Fruit fly (Drosophila melanogaster) whole organism, prepupa: ENCODE results near the gene Tpst.

ENCODE experiments used
- Blimp-1 ChIP-seq: fragments of 200-800 bp; sonication (Bioruptor generic); optimal IDR thresholded peaks from 3 replicates; lab custom pipeline; 2017; ENCODE audit warnings: missing biosample characterization, missing genetic modification characterization, mild to moderate bottlenecking, moderate library complexity, missing genetic modification reagents
- CG10631 ChIP-seq: fragments of 200-800 bp; sonication (Bioruptor generic); optimal IDR thresholded peaks from 2 replicates; lab custom pipeline; 2016; ENCODE audit warnings: missing biosample characterization, missing genetic modification characterization
- CG10669 ChIP-seq: fragments of 200-800 bp; sonication (Bioruptor generic); optimal IDR thresholded peaks from 3 replicates; lab custom pipeline; 2018; ENCODE audit warnings: missing biosample characterization, mild to moderate bottlenecking, missing genetic modification characterization, moderate library complexity
- CG11294 ChIP-seq: fragments of 200-800 bp; sonication (Bioruptor generic); IDR thresholded peaks from 2 replicates; pipeline ENCODE4 v1.3.6; 2022; ENCODE audit warnings: missing biosample characterization, missing genetic modification characterization
- CG11902 ChIP-seq: fragments of 200-800 bp; sonication (Bioruptor generic); optimal IDR thresholded peaks from 3 replicates; lab custom pipeline; 2016; ENCODE audit warnings: missing biosample characterization, missing genetic modification characterization
- CG15336 ChIP-seq: fragments of 200-800 bp; sonication (Bioruptor generic); IDR thresholded peaks from 2 replicates; pipeline ENCODE4 v1.3.6; 2022; ENCODE audit warnings: missing biosample characterization, missing genetic modification characterization
- CG1621 ChIP-seq: fragments of 200-800 bp; sonication (Bioruptor generic); optimal IDR thresholded peaks from 3 replicates; lab custom pipeline; 2018; ENCODE audit warnings: missing biosample characterization, mild to moderate bottlenecking, missing genetic modification characterization
- CG16779 ChIP-seq: fragments of 200-800 bp; sonication (Bioruptor generic); optimal IDR thresholded peaks from 3 replicates; lab custom pipeline; 2017; ENCODE audit warnings: missing biosample characterization, mild to moderate bottlenecking, missing genetic modification characterization
- CG3032 ChIP-seq: fragments of 200-800 bp; optimal IDR thresholded peaks from 2 replicates; lab custom pipeline; 2019; ENCODE audit warnings: missing biosample characterization, mild to moderate bottlenecking, missing genetic modification characterization, moderate library complexity
- CG31627 ChIP-seq: fragments of 200-800 bp; sonication (Bioruptor generic); optimal IDR thresholded peaks from 3 replicates; lab custom pipeline; 2016; ENCODE audit warnings: missing biosample characterization, missing genetic modification characterization
- CG32006 ChIP-seq: fragments of 200-800 bp; sonication (Bioruptor generic); optimal IDR thresholded peaks from 3 replicates; lab custom pipeline; 2017; ENCODE audit warnings: missing biosample characterization, mild to moderate bottlenecking, missing genetic modification characterization
- CG34406 ChIP-seq: fragments of 200-800 bp; sonication (Bioruptor generic); optimal IDR thresholded peaks from 3 replicates; lab custom pipeline; 2016; ENCODE audit warnings: missing biosample characterization, missing genetic modification characterization
- CG3919 ChIP-seq: fragments of 200-800 bp; sonication (Bioruptor generic); optimal IDR thresholded peaks from 3 replicates; lab custom pipeline; 2016; ENCODE audit warnings: missing biosample characterization, missing genetic modification characterization
- CG4318 ChIP-seq: fragments of 200-800 bp; sonication (Bioruptor generic); optimal IDR thresholded peaks from 3 replicates; lab custom pipeline; 2017; ENCODE audit warnings: missing biosample characterization, mild to moderate bottlenecking, missing genetic modification characterization
- CG6163 ChIP-seq: fragments of 200-800 bp; sonication (Bioruptor generic); IDR thresholded peaks from 3 replicates; pipeline ENCODE4 v1.3.6; 2022; ENCODE audit warnings: missing biosample characterization, missing genetic modification characterization
- CG6792 ChIP-seq: fragments of 200-800 bp; sonication (Bioruptor generic); optimal IDR thresholded peaks from 3 replicates; lab custom pipeline; 2016; ENCODE audit warnings: missing biosample characterization, missing genetic modification characterization
- CG6808 ChIP-seq: fragments of 200-800 bp; sonication (Bioruptor generic); optimal IDR thresholded peaks from 3 replicates; lab custom pipeline; 2017; ENCODE audit warnings: missing biosample characterization, missing genetic modification characterization, mild to moderate bottlenecking, moderate library complexity, missing genetic modification reagents
- CG8119 ChIP-seq: fragments of 200-800 bp; sonication (Bioruptor generic); IDR thresholded peaks from 3 replicates; pipeline ENCODE4 v1.3.6; 2022; ENCODE audit warnings: missing biosample characterization, missing genetic modification characterization
- CG8319 ChIP-seq: fragments of 200-800 bp; sonication (Bioruptor generic); optimal IDR thresholded peaks from 3 replicates; lab custom pipeline; 2016; ENCODE audit warnings: missing biosample characterization, missing genetic modification characterization
- CG8632 ChIP-seq: fragments of 200-800 bp; sonication (Bioruptor generic); optimal IDR thresholded peaks from 3 replicates; lab custom pipeline; 2016; ENCODE audit warnings: missing biosample characterization, missing genetic modification characterization
- CG9139 ChIP-seq: fragments of 200-800 bp; sonication (Bioruptor generic); optimal IDR thresholded peaks from 3 replicates; lab custom pipeline; 2017; ENCODE audit warnings: missing biosample characterization, mild to moderate bottlenecking, missing genetic modification characterization
- Eip78C ChIP-seq: fragments of 200-800 bp; sonication (Bioruptor generic); peaks from one replicate; lab custom pipeline; 2016; ENCODE audit warnings: missing biosample characterization, missing genetic modification characterization
- Ets96B ChIP-seq: fragments of 200-800 bp; optimal IDR thresholded peaks from 2 replicates; lab custom pipeline; 2019; ENCODE audit warnings: missing biosample characterization, mild to moderate bottlenecking, missing genetic modification characterization, moderate library complexity
- Gug ChIP-seq: fragments of 200-800 bp; sonication (Bioruptor generic); IDR thresholded peaks from 2 replicates; pipeline ENCODE4 v1.3.6; 2022; ENCODE audit warnings: missing biosample characterization, missing genetic modification characterization
- Met ChIP-seq: fragments of 200-800 bp; sonication (Bioruptor generic); optimal IDR thresholded peaks from 3 replicates; lab custom pipeline; 2016; ENCODE audit warnings: missing biosample characterization, missing genetic modification characterization
- OdsH ChIP-seq: fragments of 200-800 bp; sonication (Bioruptor generic); optimal IDR thresholded peaks from 3 replicates; lab custom pipeline; 2016; ENCODE audit warnings: missing biosample characterization, missing genetic modification characterization
- Smox ChIP-seq: fragments of 200-800 bp; sonication (Bioruptor generic); optimal IDR thresholded peaks from 3 replicates; lab custom pipeline; 2016; ENCODE audit warnings: missing biosample characterization, missing genetic modification characterization
- Sox102F ChIP-seq: fragments of 200-800 bp; sonication (Bioruptor generic); optimal IDR thresholded peaks from 2 replicates; lab custom pipeline; 2016; ENCODE audit warnings: missing biosample characterization, mild to moderate bottlenecking, missing genetic modification characterization
- Sox14 ChIP-seq: fragments of 200-800 bp; sonication (Bioruptor generic); optimal IDR thresholded peaks from 3 replicates; lab custom pipeline; 2016; ENCODE audit warnings: missing biosample characterization, missing genetic modification characterization
- Sox15 ChIP-seq: fragments of 200-800 bp; sonication (Bioruptor generic); optimal IDR thresholded peaks from 3 replicates; lab custom pipeline; 2016; ENCODE audit warnings: missing biosample characterization, missing genetic modification characterization
- achi ChIP-seq: fragments of 200-800 bp; sonication (Bioruptor generic); optimal IDR thresholded peaks from 3 replicates; lab custom pipeline; 2016; ENCODE audit warnings: missing biosample characterization, missing genetic modification characterization
- acj6 ChIP-seq: fragments of 200-800 bp; sonication (Bioruptor generic); optimal IDR thresholded peaks from 3 replicates; lab custom pipeline; 2016; ENCODE audit warnings: missing biosample characterization, missing genetic modification characterization
- cyc ChIP-seq: fragments of 200-800 bp; sonication (Bioruptor generic); optimal IDR thresholded peaks from 3 replicates; lab custom pipeline; 2016; ENCODE audit warnings: missing biosample characterization, missing genetic modification characterization
- dac ChIP-seq: fragments of 200-800 bp; sonication (Bioruptor generic); optimal IDR thresholded peaks from 2 replicates; lab custom pipeline; 2017; ENCODE audit warnings: missing biosample characterization, mild to moderate bottlenecking, missing genetic modification characterization
- dsx ChIP-seq: fragments of 200-800 bp; optimal IDR thresholded peaks from 3 replicates; lab custom pipeline; 2019; ENCODE audit warnings: missing biosample characterization, mild to moderate bottlenecking, missing genetic modification characterization, moderate library complexity; ENCODE audit not compliant: poor library complexity, severe bottlenecking
- esn ChIP-seq: fragments of 200-800 bp; sonication (Bioruptor generic); optimal IDR thresholded peaks from 2 replicates; lab custom pipeline; 2016; ENCODE audit warnings: missing biosample characterization, mild to moderate bottlenecking, missing genetic modification characterization, moderate library complexity
- fd59A ChIP-seq: fragments of 200-800 bp; sonication (Bioruptor generic); optimal IDR thresholded peaks from 2 replicates; lab custom pipeline; 2017; ENCODE audit warnings: missing biosample characterization, mild to moderate bottlenecking, missing genetic modification characterization, missing genetic modification reagents
- fd85E ChIP-seq: fragments of 200-800 bp; sonication (Bioruptor generic); optimal IDR thresholded peaks from 3 replicates; lab custom pipeline; 2016; ENCODE audit warnings: missing biosample characterization, missing genetic modification characterization
- fkh ChIP-seq: fragments of 200-800 bp; sonication (Bioruptor generic); optimal IDR thresholded peaks from 3 replicates; lab custom pipeline; 2017; ENCODE audit warnings: missing biosample characterization, mild to moderate bottlenecking, missing genetic modification characterization, moderate library complexity
- lz ChIP-seq: fragments of 200-800 bp; sonication (Bioruptor generic); optimal IDR thresholded peaks from 3 replicates; lab custom pipeline; 2016; ENCODE audit warnings: missing biosample characterization, missing genetic modification characterization
- net ChIP-seq: fragments of 200-800 bp; sonication (Bioruptor generic); optimal IDR thresholded peaks from 3 replicates; lab custom pipeline; 2016; ENCODE audit warnings: missing biosample characterization, missing genetic modification characterization
- pdm3 ChIP-seq: fragments of 200-800 bp; sonication (Bioruptor generic); optimal IDR thresholded peaks from 3 replicates; lab custom pipeline; 2016; ENCODE audit warnings: missing biosample characterization, missing genetic modification characterization
- salr ChIP-seq, 2 experiments: fragments of 200-800 bp; sonication (Bioruptor generic); optimal IDR thresholded peaks; 3 replicates each; lab custom pipeline; 2016 to 2018; ENCODE audit warnings: missing biosample characterization in 2 of 2, missing genetic modification characterization in 2 of 2, mild to moderate bottlenecking in 1 of 2
- spab ChIP-seq: fragments of 200-800 bp; sonication (Bioruptor generic); optimal IDR thresholded peaks from 2 replicates; lab custom pipeline; 2017; ENCODE audit warnings: missing biosample characterization, mild to moderate bottlenecking, missing genetic modification characterization, missing genetic modification reagents
- svp ChIP-seq: fragments of 200-800 bp; sonication (Bioruptor generic); peaks from one replicate; lab custom pipeline; 2016; ENCODE audit warnings: missing biosample characterization, missing genetic modification characterization
- topi ChIP-seq: fragments of 200-800 bp; sonication (Bioruptor generic); optimal IDR thresholded peaks from 3 replicates; lab custom pipeline; 2016; ENCODE audit warnings: missing biosample characterization, missing genetic modification characterization

Tpst gene

dm6 chrX:13527706-13528105 lies 35.9 kb upstream of the Tpst start, which contains the start of gene CG15754:
CG15754 (plus strand) TSS chrX:13528006.
- TF ChIP-seq CG6163 (GFP tag; lab: Robert Waterston, UW) (no peak), OdsH (no peak), CG8632 (GFP tag; lab: Kevin White, UChicago) (no peak), CG9139 (GFP tag; lab: Kevin White, UChicago) (no peak), Sox14 (no peak), CG8119 (GFP tag; lab: Robert Waterston, UW) (no peak), salr (GFP tag; optimal IDR thresholded peaks at IDR 0.05; lab: Kevin White, UChicago) (no peak), CG11294 (GFP tag; lab: Robert Waterston, UW) (no peak)

dm6 chrX:13529673-13530072 lies 34.0 kb upstream of the Tpst start:
- peak; percentile 29 for TF ChIP-seq CG10631 (GFP tag; lab: Kevin White, UChicago)
- TF ChIP-seq topi = no peak
- no peak for TF ChIP-seq CG9139 (GFP tag; lab: Kevin White, UChicago)
- TF ChIP-seq pdm3 (GFP tag; lab: Kevin White, UChicago) = no peak
- no peak for TF ChIP-seq spab (GFP tag; lab: Kevin White, UChicago)
- peak; percentile 58 for TF ChIP-seq Eip78C (GFP tag; lab: Kevin White, UChicago)
- TF ChIP-seq CG6792 = no peak
- peak; percentile 23 for TF ChIP-seq Met (GFP tag; lab: Kevin White, UChicago)
- no peak for TF ChIP-seq CG11902 (GFP tag; lab: Kevin White, UChicago)
- TF ChIP-seq CG3919 (GFP tag; lab: Kevin White, UChicago) = peak; percentile 29
- no peak for TF ChIP-seq dac (GFP tag; lab: Kevin White, UChicago)
- peak; percentile 6 for TF ChIP-seq OdsH
- no peak for TF ChIP-seq CG8319
- TF ChIP-seq Sox102F = peak; percentile 17
- TF ChIP-seq CG10669 (GFP tag; lab: Kevin White, UChicago) = no peak
- no peak for TF ChIP-seq CG11294 (GFP tag; lab: Robert Waterston, UW)
- no peak for TF ChIP-seq lz (GFP tag; lab: Kevin White, UChicago)
- peak; percentile 19 for TF ChIP-seq CG32006 (GFP tag; lab: Kevin White, UChicago)
- no peak for TF ChIP-seq CG31627 (GFP tag; lab: Kevin White, UChicago)
- TF ChIP-seq net = no peak
- no peak for TF ChIP-seq acj6 (GFP tag; lab: Kevin White, UChicago)
- no peak for TF ChIP-seq CG6163 (GFP tag; lab: Robert Waterston, UW)
- TF ChIP-seq CG15336 (GFP tag; lab: Robert Waterston, UW) = no peak
- no peak for TF ChIP-seq Gug (GFP tag; lab: Robert Waterston, UW)
- TF ChIP-seq Sox15 (GFP tag; lab: Kevin White, UChicago) = no peak
- no peak for TF ChIP-seq CG16779
- peak; percentile 17 for TF ChIP-seq CG34406 (GFP tag; lab: Kevin White, UChicago)
- TF ChIP-seq CG3032 = no peak
- no peak for TF ChIP-seq CG6808 (GFP tag; lab: Kevin White, UChicago)
- no peak for TF ChIP-seq CG8632 (GFP tag; lab: Kevin White, UChicago)
- peak; percentile 7 for TF ChIP-seq cyc (GFP tag; lab: Kevin White, UChicago)
- TF ChIP-seq fkh (GFP tag; lab: Kevin White, UChicago) = no peak
- no peak for TF ChIP-seq Blimp-1 (GFP tag; lab: Kevin White, UChicago)
- no peak for TF ChIP-seq Ets96B (tag; lab: Kevin White, UChicago)
- no peak for TF ChIP-seq fd59A (GFP tag; lab: Kevin White, UChicago)
- TF ChIP-seq CG4318 (GFP tag; lab: Kevin White, UChicago) = no peak
- TF ChIP-seq achi (GFP tag; lab: Kevin White, UChicago) = peak; percentile 21
- TF ChIP-seq Sox14 = no peak
- TF ChIP-seq esn = no peak
- TF ChIP-seq dsx (GFP tag; lab: Kevin White, UChicago) = no peak
- TF ChIP-seq CG1621 (tag; lab: Kevin White, UChicago) = no peak
- peak; percentile 3 for TF ChIP-seq Smox (GFP tag; lab: Kevin White, UChicago)
- peak; percentile 71 for TF ChIP-seq svp (GFP tag; lab: Kevin White, UChicago)
- no peak for TF ChIP-seq fd85E
